Worm (Caenorhabditis elegans): ENCODE measurements around the gene bca-2.

DNA sequence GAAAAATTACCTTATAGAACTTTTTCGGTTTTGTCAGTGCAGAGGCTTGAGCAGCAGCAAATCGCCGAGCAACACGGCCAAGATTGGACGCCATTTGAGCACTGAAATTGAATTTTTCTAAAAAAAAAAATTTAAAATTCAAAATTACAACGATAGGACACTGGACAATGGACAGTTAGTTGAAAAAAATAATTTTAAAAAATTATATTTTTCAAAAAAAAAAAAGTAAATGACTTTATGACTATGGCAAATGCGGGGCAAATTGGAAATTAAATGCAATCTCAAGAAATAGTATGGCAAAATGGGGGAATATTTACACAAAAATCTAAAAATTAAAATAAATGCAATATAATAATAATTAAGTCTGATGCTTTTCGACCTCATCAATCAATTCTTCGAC is 3.9 kb downstream of the bca-2 start, which contains the start of gene Y116A8C.27:
- TF ChIP-seq ama-1 (optimal IDR thresholded peaks at IDR 0.05) (no peak), nhr-11 (tag; optimal IDR thresholded peaks at IDR 0.05) (no peak), ceh-34 (tag; optimal IDR thresholded peaks at IDR 0.05) (no peak), pag-3 (tag; optimal IDR thresholded peaks at IDR 0.05; ENCODE audit: borderline replicate concordance) (no peak), nhr-232 (tag; optimal IDR thresholded peaks at IDR 0.05) (no peak), sox-4 (tag; optimal IDR thresholded peaks at IDR 0.05) (no peak), ref-2 (tag; optimal IDR thresholded peaks at IDR 0.05) (no peak), pax-1 (tag; optimal IDR thresholded peaks at IDR 0.05) (no peak), ceh-30 (tag; optimal IDR thresholded peaks at IDR 0.05) (no peak), unc-55 (GFP tag; optimal IDR thresholded peaks at IDR 0.05) (no peak), elt-2 (tag; optimal IDR thresholded peaks at IDR 0.05) (no peak), rnt-1 (tag; optimal IDR thresholded peaks at IDR 0.05) (no peak), nfya-1 (tag; optimal IDR thresholded peaks at IDR 0.05) (no peak), hlh-8 (tag; optimal IDR thresholded peaks at IDR 0.05) (no peak)
